Worm (Caenorhabditis elegans) whole organism, L4/young adult: ENCODE measurements around the gene srh-85.

Experiments
- W03F9.2 ChIP-seq: fragments of 150-350 bp; optimal IDR thresholded peaks from 2 replicates; lab custom pipeline; 2014; ENCODE audit warnings: missing biosample characterization, missing genetic modification characterization
- dao-5 ChIP-seq: sonication (generic microtip); optimal IDR thresholded peaks from 2 replicates; lab custom pipeline; 2016; ENCODE audit warnings: missing genotype, missing genetic modification characterization, moderate library complexity, missing compliant biosample characterization
- him-1 ChIP-seq: sonication (generic microtip); optimal IDR thresholded peaks from 2 replicates; lab custom pipeline; 2016; ENCODE audit warnings: missing genotype, missing genetic modification reagents, missing genetic modification characterization, missing compliant biosample characterization

srh-85 gene

DNA sequence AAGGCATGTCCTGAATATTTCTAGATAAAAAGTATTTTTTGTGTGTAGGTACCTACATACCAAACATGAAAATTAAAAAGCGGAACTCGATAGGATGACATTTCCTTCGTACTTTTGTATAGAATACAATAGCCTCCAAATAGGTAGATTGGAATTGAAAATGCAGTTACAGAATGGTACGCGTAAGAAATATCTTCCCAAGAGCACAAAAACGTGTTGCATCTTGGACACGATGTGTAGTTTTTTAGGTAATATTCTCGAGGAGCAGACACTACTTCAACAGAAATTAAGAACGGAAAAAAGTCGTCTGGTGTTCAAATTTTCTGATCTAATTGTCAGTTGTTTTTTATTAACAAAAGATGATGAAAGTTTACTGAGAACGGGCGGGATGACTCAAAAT lies at the start of gene srh-85:
srh-85 (minus strand) TSS at position 101 of the 400 bp plus-strand sequence.
- TF ChIP-seq W03F9.2 (no peak), dao-5 (tag; lab: Kevin White, UChicago) (no peak), him-1 (tag; lab: Kevin White, UChicago) (no peak)

DNA sequence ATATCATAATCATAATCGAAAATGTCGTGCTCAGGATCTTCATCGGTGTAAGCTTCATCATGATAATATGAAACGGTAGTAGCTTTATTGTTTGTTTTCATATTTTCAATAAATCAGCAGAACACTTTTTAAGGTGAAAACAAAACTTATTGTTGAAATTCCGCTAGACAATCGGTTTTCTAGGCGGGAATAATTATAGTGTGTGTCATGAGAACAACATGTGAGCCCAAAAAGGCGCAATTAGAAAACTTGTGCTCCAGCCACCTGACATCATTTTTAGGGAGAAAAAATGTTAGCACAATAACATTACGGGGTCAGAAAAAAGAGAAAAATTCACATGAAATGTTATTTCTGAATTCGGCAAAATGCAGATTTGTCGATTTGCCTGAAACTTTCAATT lies 46.9 kb upstream of the srh-85 start, which contains the start of gene srw-8:
srw-8 (minus strand) TSS at position 101 of the 400 bp plus-strand sequence.
- TF ChIP-seq dao-5 (tag; lab: Kevin White, UChicago), result no peak
- TF ChIP-seq him-1 (tag; lab: Kevin White, UChicago), result no peak
- no peak for TF ChIP-seq W03F9.2

DNA sequence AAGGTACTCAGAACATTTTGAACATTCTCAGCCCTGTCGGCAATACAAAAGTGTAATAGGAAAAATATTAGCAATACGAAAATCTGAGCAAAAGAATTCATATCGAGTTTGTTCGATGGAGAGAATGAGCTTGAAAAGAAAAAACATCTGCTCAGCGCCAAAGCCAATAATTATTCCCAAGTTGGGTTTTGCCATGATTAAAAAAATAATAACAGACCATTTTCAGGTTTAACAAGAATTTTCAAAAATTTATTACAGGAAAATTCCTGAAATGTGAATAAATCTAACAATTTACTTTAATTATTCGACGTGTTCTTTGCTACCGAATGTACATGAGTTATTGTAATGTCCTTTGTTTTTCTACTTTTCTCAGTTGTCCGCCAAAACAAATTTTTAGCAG lies 45.0 kb upstream of the srh-85 start, which contains the start of gene irld-38:
irld-38 (minus strand) TSS at position 101 of the 400 bp plus-strand sequence.
- TF ChIP-seq dao-5 (tag; lab: Kevin White, UChicago) (no peak), W03F9.2 (no peak), him-1 (tag; lab: Kevin White, UChicago) (no peak)

- TF ChIP-seq him-1 (tag; lab: Kevin White, UChicago) (no peak), dao-5 (tag; lab: Kevin White, UChicago) (no peak), W03F9.2 (no peak)
Observed at ce11 chrV:3028205-3028604, 40.9 kb upstream of the srh-85 start, which contains the start of gene asp-7. asp-7 (plus strand) TSS chrV:3028285.

DNA sequence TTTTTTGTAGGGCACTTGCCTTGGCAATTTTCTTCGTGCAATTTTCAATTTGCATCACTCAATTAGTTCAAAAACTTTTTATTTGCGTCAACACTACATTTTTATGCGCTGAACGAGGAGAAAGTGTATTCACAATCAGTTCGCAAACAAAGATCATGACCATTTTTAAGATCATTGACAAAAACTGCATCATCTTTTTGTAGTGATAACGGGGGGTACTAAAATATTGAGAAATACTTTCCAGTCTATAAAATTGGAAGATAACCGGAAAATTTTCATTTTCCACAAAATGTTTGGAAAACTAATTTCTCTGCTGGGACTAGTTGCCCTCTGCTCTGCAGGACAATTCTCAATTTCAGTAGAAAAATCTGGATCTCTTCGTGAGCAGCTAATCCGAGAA lies 37.0 kb upstream of the srh-85 start, which contains the start of gene asp-8:
asp-8 (plus strand) TSS at position 276 of the 400 bp plus-strand sequence.
- TF ChIP-seq dao-5 (tag; lab: Kevin White, UChicago) (no peak), W03F9.2 (no peak), him-1 (tag; lab: Kevin White, UChicago) (no peak)

ce11 chrV:3021306-3021705 lies 34.0 kb upstream of the srh-85 start, which contains the start of gene irld-12:
irld-12 (minus strand) TSS chrV:3021406.
- no peak for TF ChIP-seq W03F9.2
- TF ChIP-seq dao-5 (tag; lab: Kevin White, UChicago), result no peak
- no peak for TF ChIP-seq him-1 (tag; lab: Kevin White, UChicago)

ce11 chrV:3017930-3018329 lies 30.6 kb upstream of the srh-85 start:
- TF ChIP-seq him-1 (tag; lab: Kevin White, UChicago) (no peak), dao-5 (tag; lab: Kevin White, UChicago) (no peak), W03F9.2 (no peak)

- TF ChIP-seq him-1 (tag; lab: Kevin White, UChicago), result no peak
- no peak for TF ChIP-seq W03F9.2
- no peak for TF ChIP-seq dao-5 (tag; lab: Kevin White, UChicago)
Observed at ce11 chrV:3014185-3014584, 26.9 kb upstream of the srh-85 start, which contains the start of gene K12D9.1. K12D9.1 (plus strand) TSS chrV:3014485.

ce11 chrV:3011394-3011793 lies 24.1 kb upstream of the srh-85 start, which contains the start of gene srw-135:
srw-135 (minus strand) TSS chrV:3011494.
- TF ChIP-seq dao-5 (tag; lab: Kevin White, UChicago) (no peak), W03F9.2 (no peak), him-1 (tag; lab: Kevin White, UChicago) (no peak)

DNA sequence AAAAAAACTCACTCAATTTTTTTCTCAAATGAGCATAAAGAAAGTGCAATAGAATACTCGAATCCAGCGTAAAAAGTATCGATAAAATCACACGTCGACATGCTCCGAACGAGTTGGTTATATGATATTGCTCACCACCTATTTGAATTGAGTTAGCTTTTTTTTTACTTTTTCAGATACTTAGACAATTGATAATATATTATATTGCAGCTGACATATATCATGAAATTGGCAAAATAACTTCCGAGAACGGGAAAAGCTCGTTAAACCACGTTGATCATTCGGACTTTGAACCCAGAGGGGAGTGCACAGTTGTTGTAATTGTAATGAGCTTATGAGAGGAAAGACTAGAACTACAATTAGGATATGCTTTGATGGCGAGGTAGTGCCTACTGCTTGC lies 23.2 kb upstream of the srh-85 start, which contains the start of gene srw-136:
srw-136 (minus strand) TSS at position 101 of the 400 bp plus-strand sequence.
- TF ChIP-seq dao-5 (tag; lab: Kevin White, UChicago) (no peak), W03F9.2 (no peak), him-1 (tag; lab: Kevin White, UChicago) (no peak)

DNA sequence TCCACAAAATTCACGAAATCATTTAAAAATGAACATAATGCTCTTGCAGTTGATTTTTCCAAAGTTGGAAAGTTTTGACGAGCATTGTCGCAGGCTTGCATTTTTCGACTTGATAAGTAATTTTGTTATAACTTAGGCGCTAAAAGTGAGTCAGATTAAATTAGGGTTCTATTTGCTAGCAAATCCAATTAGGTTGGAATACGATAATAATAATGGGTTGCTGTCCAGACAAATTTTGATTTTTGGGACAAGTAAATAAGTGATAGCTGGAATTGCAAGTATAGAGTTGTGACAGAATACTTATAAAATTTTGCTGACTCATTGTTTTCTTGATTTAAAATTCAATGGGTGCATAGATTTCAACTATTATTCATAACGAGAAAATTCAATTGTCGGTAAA lies 18.7 kb upstream of the srh-85 start, which contains the start of gene srw-112:
srw-112 (minus strand) TSS at position 101 of the 400 bp plus-strand sequence.
- no peak for TF ChIP-seq dao-5 (tag; lab: Kevin White, UChicago)
- no peak for TF ChIP-seq him-1 (tag; lab: Kevin White, UChicago)
- no peak for TF ChIP-seq W03F9.2

ce11 chrV:2999736-3000135 lies 12.4 kb upstream of the srh-85 start, which contains the start of gene srw-119:
srw-119 (minus strand) TSS chrV:2999836.
- TF ChIP-seq him-1 (tag; lab: Kevin White, UChicago) (no peak), W03F9.2 (no peak), dao-5 (tag; lab: Kevin White, UChicago) (no peak)

ce11 chrV:2996105-2996504 lies 8.8 kb upstream of the srh-85 start, which contains the start of gene srw-120:
srw-120 (minus strand) TSS chrV:2996205.
- TF ChIP-seq dao-5 (tag; lab: Kevin White, UChicago) (no peak), him-1 (tag; lab: Kevin White, UChicago) (no peak), W03F9.2 (no peak)

- TF ChIP-seq him-1 (tag; lab: Kevin White, UChicago) (no peak), W03F9.2 (no peak), dao-5 (tag; lab: Kevin White, UChicago) (no peak)
Observed at ce11 chrV:2993816-2994215, 6.5 kb upstream of the srh-85 start, which contains the start of gene srw-115. srw-115 (minus strand) TSS chrV:2993916.
